Fruit fly (Drosophila melanogaster): ENCODE data around the gene CG46310.

dm6 chr3R:23211745-23212254 is 38.1 kb downstream of the CG46310 start:
- TF ChIP-seq Sin3A (optimal IDR thresholded peaks at IDR 0.05) (no peak), insv (optimal IDR thresholded peaks at IDR 0.05) (no peak), psq (optimal IDR thresholded peaks at IDR 0.05) (no peak), h (optimal IDR thresholded peaks at IDR 0.05) (no peak), Myc (optimal IDR thresholded peaks at IDR 0.05) (no peak)

Data from Kc167 (cell line).